Fruit fly (Drosophila melanogaster): Measurements from ENCODE around the gene PGS1.

Gene PGS1

DNA sequence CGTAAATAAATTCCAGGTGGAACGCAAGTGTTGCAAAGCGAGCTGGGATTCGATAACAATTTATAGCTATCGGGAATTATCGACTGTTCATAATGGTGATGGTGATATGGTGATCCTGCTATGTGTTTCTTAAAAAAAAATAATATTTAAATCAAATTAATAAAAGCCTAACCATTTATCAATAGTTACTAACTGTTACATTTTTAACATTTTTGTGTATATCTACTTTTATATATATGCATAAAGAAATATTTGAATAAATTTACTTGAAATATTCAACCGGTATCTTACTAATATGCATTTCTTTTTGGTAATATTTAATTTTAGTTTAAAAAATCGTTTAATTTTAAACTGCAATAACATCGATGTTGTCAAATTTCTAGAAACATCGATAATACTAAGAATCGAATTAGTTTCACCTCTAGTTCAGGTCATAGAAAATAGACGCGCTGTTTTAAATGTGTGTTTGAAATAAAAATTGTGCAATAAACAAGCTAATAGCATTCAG, at the start of gene PGS1, which contains the start of gene gwl (continued):
- TF ChIP-seq CG4617 (GFP tag; optimal IDR thresholded peaks at IDR 0.05; ENCODE audit: borderline replicate concordance) (peak; percentile 39), CTCF (GFP tag; optimal IDR thresholded peaks at IDR 0.05) (no peak), Dad (GFP tag; optimal IDR thresholded peaks at IDR 0.05) (peak; percentile 5), CG10979 (tag; optimal IDR thresholded peaks at IDR 0.05) (peak; percentile 66), tgo (GFP tag; IDR thresholded peaks at IDR 0.05) (peak; percentile 88), Mrtf (GFP tag; IDR thresholded peaks at IDR 0.05) (peak; percentile 52; the same call in 1 of the 3 replicates), CG13624 (GFP tag; optimal IDR thresholded peaks at IDR 0.05) (peak; percentile 36), en (GFP tag; optimal IDR thresholded peaks at IDR 0.05) (no peak), E2f1 (GFP tag; IDR thresholded peaks at IDR 0.05) (peak; percentile 77), CG31388 (GFP tag; optimal IDR thresholded peaks at IDR 0.05) (peak; percentile 49), CG1832 (GFP tag; optimal IDR thresholded peaks at IDR 0.05) (no peak), Dfd (GFP tag; optimal IDR thresholded peaks at IDR 0.05) (no peak), Mes4 (GFP tag; optimal IDR thresholded peaks at IDR 0.05) (no peak), bsh (GFP tag; optimal IDR thresholded peaks at IDR 0.05) (peak in 1 of 2 experiments; percentile 74), shn (GFP tag; optimal IDR thresholded peaks at IDR 0.05) (no peak), pita (GFP tag; optimal IDR thresholded peaks at IDR 0.05) (no peak), MESR4 (GFP tag; optimal IDR thresholded peaks at IDR 0.05) (no peak), tap (tag; optimal IDR thresholded peaks at IDR 0.05) (no peak), CG6254 (GFP tag; optimal IDR thresholded peaks at IDR 0.05) (no peak), br (optimal IDR thresholded peaks at IDR 0.05) (no peak), dm (GFP tag; optimal IDR thresholded peaks at IDR 0.05) (peak; percentile 9), CG9932 (GFP tag; IDR thresholded peaks at IDR 0.05) (peak; percentile 91), GATAe (GFP tag; conservative IDR thresholded peaks at IDR 0.05) (peak; percentile 58; the same call in 1 of the 2 replicates), CG8359 (GFP tag; optimal IDR thresholded peaks at IDR 0.05; ENCODE audit: borderline replicate concordance) (no peak), CG7357 (GFP tag; IDR thresholded peaks at IDR 0.05) (peak; percentile 70; the same call in 1 of the 3 replicates), Sox102F (GFP tag; optimal IDR thresholded peaks at IDR 0.05) (peak; percentile 85), kni (GFP tag; optimal IDR thresholded peaks at IDR 0.05) (no peak), CG8281 (tag; optimal IDR thresholded peaks at IDR 0.05) (no peak), lilli (GFP tag; optimal IDR thresholded peaks at IDR 0.05) (no peak), Abd-B (GFP tag; optimal IDR thresholded peaks at IDR 0.05) (peak; percentile 81), ap (GFP tag; IDR thresholded peaks at IDR 0.05) (peak; percentile 58), CG2129 (GFP tag; IDR thresholded peaks at IDR 0.05; ENCODE audit: partially characterized antibody) (0 out of 2 replicates have a peak, but pooled peaks have one; percentile 11), CG6175 (GFP tag; IDR thresholded peaks at IDR 0.05) (peak; percentile 66; the same call in 1 of the 3 replicates), CG9215 (GFP tag; IDR thresholded peaks at IDR 0.05) (peak; percentile 75), so (GFP tag; IDR thresholded peaks at IDR 0.05) (peak; percentile 73; the same call in 1 of the 3 replicates), oc (tag; optimal IDR thresholded peaks at IDR 0.05) (no peak), trem (tag; optimal IDR thresholded peaks at IDR 0.05) (peak; percentile 65), CG11456 (GFP tag; IDR thresholded peaks at IDR 0.05) (peak; percentile 76), h (optimal IDR thresholded peaks at IDR 0.05) (no peak), CG13287 (GFP tag; IDR thresholded peaks at IDR 0.05; ENCODE audit: partially characterized antibody) (peak; percentile 68), B-H2 (GFP tag; optimal IDR thresholded peaks at IDR 0.05) (peak; percentile 68), dysf (GFP tag; IDR thresholded peaks at IDR 0.05) (peak; percentile 85), CG11247 (GFP tag; IDR thresholded peaks at IDR 0.05) (peak; percentile 74), Optix (GFP tag; IDR thresholded peaks at IDR 0.05) (no peak), YL-1 (GFP tag; optimal IDR thresholded peaks at IDR 0.05) (no peak), sisA (GFP tag; IDR thresholded peaks at IDR 0.05) (peak; percentile 74), CG12659 (GFP tag; optimal IDR thresholded peaks at IDR 0.05) (peak; percentile 82), CG1792 (GFP tag; optimal IDR thresholded peaks at IDR 0.05) (no peak), ken (GFP tag; IDR thresholded peaks at IDR 0.05) (peak; percentile 53; the same call in 2 of the 3 replicates), Doc2 (GFP tag; IDR thresholded peaks at IDR 0.05) (no peak), nau (GFP tag; optimal IDR thresholded peaks at IDR 0.05) (no peak), CG13296 (GFP tag; optimal IDR thresholded peaks at IDR 0.05) (peak; percentile 45)
